Fruit fly (Drosophila melanogaster): ENCODE data around the gene CG18269.

CG18269 gene

DNA sequence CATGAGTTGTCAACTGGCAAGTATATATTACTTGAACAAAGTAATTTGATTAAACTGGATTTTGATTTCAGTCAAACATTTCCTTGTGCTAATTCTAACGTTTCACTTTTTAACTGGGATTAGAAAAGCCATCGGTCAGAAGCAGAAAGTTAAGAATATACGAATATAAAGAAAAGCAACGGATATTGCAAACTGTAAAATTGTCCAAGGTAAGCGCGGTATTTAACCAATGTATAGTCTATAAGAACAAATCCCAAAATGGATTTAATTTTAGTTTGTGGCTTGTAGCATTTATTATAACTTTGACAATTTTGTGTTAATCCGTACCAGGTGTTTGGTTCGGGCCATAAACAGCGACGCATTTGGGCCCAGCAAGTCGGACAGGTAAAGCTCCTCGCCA is at the start of gene CG18269:
CG18269 (plus strand) TSS at position 301 of the 400 bp plus-strand sequence.
- TF ChIP-seq usp (GFP tag; optimal IDR thresholded peaks at IDR 0.05) (no peak), pan (optimal IDR thresholded peaks at IDR 0.05) (no peak), psq (optimal IDR thresholded peaks at IDR 0.05) (no peak), Dll (optimal IDR thresholded peaks at IDR 0.05) (no peak), EcR (GFP tag; optimal IDR thresholded peaks at IDR 0.05) (no peak), CG8478 (optimal IDR thresholded peaks at IDR 0.05) (no peak)

DNA sequence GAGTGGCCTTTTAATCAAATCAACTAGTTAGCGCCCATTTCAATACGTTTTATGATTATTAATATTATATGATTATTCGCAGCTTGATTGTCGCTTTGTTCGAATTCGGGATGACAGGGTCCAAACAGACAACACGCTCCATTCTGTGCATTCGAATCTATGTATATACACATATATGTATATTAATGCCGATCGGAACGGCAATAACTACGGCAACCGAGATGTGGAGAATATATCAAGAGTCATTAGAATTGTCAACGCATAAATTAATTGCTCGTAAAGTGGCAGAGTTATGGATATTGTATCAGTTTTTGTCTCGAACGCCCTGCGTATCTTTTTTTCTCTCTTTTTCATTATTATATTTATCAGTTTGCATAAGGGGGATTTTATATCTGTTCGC is 48.8 kb upstream of the CG18269 start:
- TF ChIP-seq psq (optimal IDR thresholded peaks at IDR 0.05): no peak
- no peak for TF ChIP-seq usp (GFP tag; optimal IDR thresholded peaks at IDR 0.05)
- TF ChIP-seq Dll (optimal IDR thresholded peaks at IDR 0.05): no peak
- no peak for TF ChIP-seq EcR (GFP tag; optimal IDR thresholded peaks at IDR 0.05)
- TF ChIP-seq pan (optimal IDR thresholded peaks at IDR 0.05): no peak
- TF ChIP-seq CG8478 (optimal IDR thresholded peaks at IDR 0.05): no peak

- TF ChIP-seq CG8478 (optimal IDR thresholded peaks at IDR 0.05): no peak
- no peak for TF ChIP-seq EcR (GFP tag; optimal IDR thresholded peaks at IDR 0.05)
- no peak for TF ChIP-seq pan (optimal IDR thresholded peaks at IDR 0.05)
- TF ChIP-seq Dll (optimal IDR thresholded peaks at IDR 0.05): no peak
- TF ChIP-seq usp (GFP tag; optimal IDR thresholded peaks at IDR 0.05): no peak
- no peak for TF ChIP-seq psq (optimal IDR thresholded peaks at IDR 0.05)
Measured at dm6 chr2L:5505130-5505529, 46.5 kb upstream of the CG18269 start.

dm6 chr2L:5507082-5507481 is 44.6 kb upstream of the CG18269 start:
- TF ChIP-seq usp (GFP tag; optimal IDR thresholded peaks at IDR 0.05) (no peak), CG8478 (optimal IDR thresholded peaks at IDR 0.05) (no peak), psq (optimal IDR thresholded peaks at IDR 0.05) (no peak), Dll (optimal IDR thresholded peaks at IDR 0.05) (no peak), EcR (GFP tag; optimal IDR thresholded peaks at IDR 0.05) (no peak), pan (optimal IDR thresholded peaks at IDR 0.05) (no peak)

dm6 chr2L:5507823-5508438 is 43.7 kb upstream of the CG18269 start:
- TF ChIP-seq Dll (optimal IDR thresholded peaks at IDR 0.05): no peak
- no peak for TF ChIP-seq usp (GFP tag; optimal IDR thresholded peaks at IDR 0.05)
- TF ChIP-seq EcR (GFP tag; optimal IDR thresholded peaks at IDR 0.05): no peak
- no peak for TF ChIP-seq pan (optimal IDR thresholded peaks at IDR 0.05)
- no peak for TF ChIP-seq CG8478 (optimal IDR thresholded peaks at IDR 0.05)
- TF ChIP-seq psq (optimal IDR thresholded peaks at IDR 0.05): no peak

DNA sequence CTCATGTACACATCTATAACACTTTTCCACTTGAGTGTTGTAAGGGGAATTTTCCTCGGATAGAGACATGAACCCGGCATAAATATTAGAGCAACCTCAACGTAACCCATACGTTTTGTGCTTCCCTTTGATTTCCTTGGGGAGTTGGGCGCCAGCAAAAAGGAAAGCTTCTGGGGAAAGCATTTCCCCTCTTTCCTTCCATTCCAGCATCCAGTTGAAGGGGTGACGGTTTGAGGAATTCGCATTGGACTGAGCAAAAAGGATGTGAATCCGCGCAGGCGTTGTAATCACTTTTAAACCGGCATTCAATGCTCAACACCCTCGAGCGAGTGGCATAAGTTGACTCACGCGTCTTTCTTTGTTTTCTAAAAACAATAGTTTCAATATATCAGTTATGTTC is 36.7 kb upstream of the CG18269 start:
- TF ChIP-seq CG8478 (optimal IDR thresholded peaks at IDR 0.05) (no peak), psq (optimal IDR thresholded peaks at IDR 0.05) (no peak), Dll (optimal IDR thresholded peaks at IDR 0.05) (no peak), usp (GFP tag; optimal IDR thresholded peaks at IDR 0.05) (no peak), pan (optimal IDR thresholded peaks at IDR 0.05) (no peak), EcR (GFP tag; optimal IDR thresholded peaks at IDR 0.05) (no peak)

- no peak for TF ChIP-seq psq (optimal IDR thresholded peaks at IDR 0.05)
- no peak for TF ChIP-seq CG8478 (optimal IDR thresholded peaks at IDR 0.05)
- TF ChIP-seq pan (optimal IDR thresholded peaks at IDR 0.05): no peak
- no peak for TF ChIP-seq Dll (optimal IDR thresholded peaks at IDR 0.05)
- TF ChIP-seq EcR (GFP tag; optimal IDR thresholded peaks at IDR 0.05): no peak
- no peak for TF ChIP-seq usp (GFP tag; optimal IDR thresholded peaks at IDR 0.05)
Measured at dm6 chr2L:5517393-5517792, 34.2 kb upstream of the CG18269 start, which contains the start of gene CG14020. CG14020 (plus strand) TSS chr2L:5517737.

DNA sequence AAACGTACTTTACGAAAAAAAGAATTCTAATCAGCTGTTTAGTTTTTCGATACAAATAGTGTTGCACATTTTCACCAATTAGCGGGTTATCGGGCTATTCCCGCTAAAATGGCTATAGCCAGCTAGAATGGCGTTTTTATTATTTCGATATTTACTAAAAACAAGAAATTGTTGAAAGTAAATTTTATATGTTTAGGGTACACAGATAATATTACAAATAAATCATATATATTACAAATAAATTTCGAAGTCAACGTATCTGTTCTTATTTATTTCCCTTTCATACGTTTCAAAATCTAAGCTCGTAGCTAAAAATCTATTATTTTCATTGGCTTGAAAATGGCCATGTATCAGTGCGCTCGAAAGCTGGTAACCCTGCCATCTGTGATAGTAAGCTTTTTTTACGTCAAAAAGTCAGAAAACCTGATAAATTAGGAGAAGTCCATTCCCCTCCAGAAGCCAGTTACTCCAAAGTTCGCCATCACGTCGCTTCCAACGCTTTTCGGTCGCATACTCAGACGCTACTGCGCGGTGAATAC is 31.7 kb upstream of the CG18269 start, which contains the start of the genes CG7382 and cl:
CG7382 (minus strand) TSS at position 51 of the 539 bp plus-strand sequence.
cl (plus strand) TSS at position 290 of the 539 bp plus-strand sequence.
- no peak for TF ChIP-seq CG8478 (optimal IDR thresholded peaks at IDR 0.05)

dm6 chr2L:5520757-5521156 is 30.9 kb upstream of the CG18269 start:
- no peak for TF ChIP-seq Dll (optimal IDR thresholded peaks at IDR 0.05)
- no peak for TF ChIP-seq EcR (GFP tag; optimal IDR thresholded peaks at IDR 0.05)
- no peak for TF ChIP-seq usp (GFP tag; optimal IDR thresholded peaks at IDR 0.05)
- no peak for TF ChIP-seq pan (optimal IDR thresholded peaks at IDR 0.05)
- no peak for TF ChIP-seq psq (optimal IDR thresholded peaks at IDR 0.05)
- no peak for TF ChIP-seq CG8478 (optimal IDR thresholded peaks at IDR 0.05)

dm6 chr2L:5523848-5524473 is 27.7 kb upstream of the CG18269 start, which contains the start of the genes Vps52 and Elp4:
Vps52 (minus strand) TSS chr2L:5523898.
Elp4 (plus strand) TSS chr2L:5524139.
- TF ChIP-seq psq (optimal IDR thresholded peaks at IDR 0.05) (no peak), pan (optimal IDR thresholded peaks at IDR 0.05) (no peak), Dll (optimal IDR thresholded peaks at IDR 0.05) (no peak), usp (GFP tag; optimal IDR thresholded peaks at IDR 0.05) (no peak), EcR (GFP tag; optimal IDR thresholded peaks at IDR 0.05) (no peak)

DNA sequence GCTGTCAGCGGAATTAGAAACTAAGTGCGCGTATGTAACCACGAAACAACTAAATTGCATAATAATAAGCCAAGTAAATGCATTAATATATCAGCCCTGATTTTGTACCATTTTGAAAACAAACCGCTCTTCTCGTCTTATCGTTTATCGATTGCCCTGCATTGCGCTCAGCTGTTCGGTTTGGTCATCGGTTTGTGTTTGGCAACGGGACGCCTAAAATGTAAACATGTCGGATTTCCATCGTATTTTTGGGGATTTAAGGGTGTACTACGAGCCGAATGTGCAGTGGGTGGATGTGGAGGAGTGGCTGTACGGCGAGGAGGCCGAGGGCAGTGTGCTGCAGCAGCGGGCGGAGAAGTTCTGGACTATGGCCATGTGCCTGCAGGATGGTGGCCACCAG is 25.9 kb upstream of the CG18269 start, which contains the start of gene Cap-D3:
Cap-D3 (plus strand) TSS at position 183 of the 400 bp plus-strand sequence.
- TF ChIP-seq CG8478 (optimal IDR thresholded peaks at IDR 0.05) (no peak), usp (GFP tag; optimal IDR thresholded peaks at IDR 0.05) (no peak), pan (optimal IDR thresholded peaks at IDR 0.05) (no peak), Dll (optimal IDR thresholded peaks at IDR 0.05) (no peak), EcR (GFP tag; optimal IDR thresholded peaks at IDR 0.05) (no peak), psq (optimal IDR thresholded peaks at IDR 0.05) (no peak)

DNA sequence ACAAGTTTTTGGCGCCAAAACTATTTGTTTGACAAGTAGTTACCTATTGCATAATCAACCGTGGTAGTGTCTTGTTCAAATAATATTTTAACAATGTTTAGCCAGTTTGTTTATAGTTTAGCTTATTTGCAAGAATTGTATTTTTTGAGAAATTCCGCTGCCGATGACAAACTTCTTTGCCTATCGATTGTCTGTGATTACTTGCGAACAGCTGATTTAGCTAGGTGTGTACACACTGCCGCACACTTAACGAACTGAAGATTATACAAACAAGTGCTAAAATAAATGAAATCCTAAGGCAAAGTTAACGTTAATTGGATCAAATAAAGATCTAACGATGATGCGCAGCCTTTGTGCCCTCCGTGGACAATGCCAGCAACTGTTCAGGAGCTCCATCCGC is 24.9 kb upstream of the CG18269 start, which contains the start of gene Cox11:
Cox11 (plus strand) TSS at position 220 of the 400 bp plus-strand sequence.
- TF ChIP-seq EcR (GFP tag; optimal IDR thresholded peaks at IDR 0.05) (no peak), usp (GFP tag; optimal IDR thresholded peaks at IDR 0.05) (no peak), Dll (optimal IDR thresholded peaks at IDR 0.05) (no peak), psq (optimal IDR thresholded peaks at IDR 0.05) (no peak), CG8478 (optimal IDR thresholded peaks at IDR 0.05) (no peak), pan (optimal IDR thresholded peaks at IDR 0.05) (no peak)

All from whole organism.